Fruit fly (Drosophila melanogaster) whole organism, embryonic: ENCODE results near the gene Vha100-5.
A peak's percentile ranks its signal among the peaks of the same experiment; 100 is the strongest.

ENCODE experiments used
- Ada2b ChIP-seq: fragments of 200-800 bp; sonication (Bioruptor generic); IDR thresholded peaks from 2 replicates; pipeline ENCODE4 v1.3.6; 2022; ENCODE audit warnings: missing biosample characterization, missing genetic modification characterization
- B-H2 ChIP-seq: fragments of 200-800 bp; sonication (Bioruptor generic); optimal IDR thresholded peaks from 2 replicates; lab custom pipeline; 2018; ENCODE audit warnings: missing biosample characterization, mild to moderate bottlenecking, missing genetic modification characterization
- BEAF-32 ChIP-seq: fragments of 200-800 bp; sonication (Bioruptor generic); optimal IDR thresholded peaks from 3 replicates; lab custom pipeline; 2017; ENCODE audit warnings: missing biosample characterization, missing genetic modification characterization, mild to moderate bottlenecking, moderate library complexity, missing genetic modification reagents
- Blimp-1 ChIP-seq: fragments of 200-800 bp; sonication (Bioruptor generic); optimal IDR thresholded peaks from 3 replicates; lab custom pipeline; 2018; ENCODE audit warnings: missing biosample characterization, missing genetic modification characterization, mild to moderate bottlenecking, moderate library complexity, missing genetic modification reagents
- C15 ChIP-seq: fragments of 200-800 bp; sonication (Bioruptor generic); IDR thresholded peaks from 3 replicates; pipeline ENCODE4 v1.3.6; 2022; ENCODE audit warnings: missing biosample characterization, missing genetic modification characterization
- CG10543 ChIP-seq: fragments of 200-800 bp; sonication (Bioruptor generic); optimal IDR thresholded peaks from 3 replicates; lab custom pipeline; 2017; ENCODE audit warnings: missing biosample characterization, mild to moderate bottlenecking, missing genetic modification characterization, moderate library complexity
- CG10654 ChIP-seq: fragments of 200-800 bp; sonication (Bioruptor generic); optimal IDR thresholded peaks from 2 replicates; lab custom pipeline; 2016; ENCODE audit warnings: missing biosample characterization, missing genetic modification characterization
- CG11695 ChIP-seq: fragments of 200-800 bp; sonication (Bioruptor generic); IDR thresholded peaks from 3 replicates; pipeline ENCODE4 v1.3.6; 2022; ENCODE audit warnings: missing biosample characterization, missing genetic modification characterization
- CG13296 ChIP-seq: fragments of 200-800 bp; sonication (Bioruptor generic); optimal IDR thresholded peaks from 3 replicates; lab custom pipeline; 2018; ENCODE audit warnings: missing biosample characterization, mild to moderate bottlenecking, missing genetic modification characterization
- CG13775 ChIP-seq: fragments of 200-800 bp; sonication (Bioruptor generic); optimal IDR thresholded peaks from 3 replicates; lab custom pipeline; 2017; ENCODE audit warnings: missing biosample characterization, mild to moderate bottlenecking, missing genetic modification characterization
- CG13894 ChIP-seq: fragments of 200-800 bp; sonication (Bioruptor generic); optimal IDR thresholded peaks from 3 replicates; lab custom pipeline; 2018; ENCODE audit warnings: missing biosample characterization, mild to moderate bottlenecking, missing genetic modification characterization, moderate library complexity
- CG17802 ChIP-seq: fragments of 200-800 bp; sonication (Bioruptor generic); optimal IDR thresholded peaks from 2 replicates; lab custom pipeline; 2018; ENCODE audit warnings: missing biosample characterization, mild to moderate bottlenecking, missing genetic modification characterization, moderate library complexity
- CG18262 ChIP-seq: fragments of 200-800 bp; optimal IDR thresholded peaks from 3 replicates; lab custom pipeline; 2019; ENCODE audit warnings: missing biosample characterization, mild to moderate bottlenecking, missing genetic modification characterization, moderate library complexity
- CG18764 ChIP-seq: fragments of 200-800 bp; sonication (Bioruptor generic); optimal IDR thresholded peaks from 3 replicates; lab custom pipeline; 2016; ENCODE audit warnings: missing biosample characterization, missing genetic modification characterization
- CG2116 ChIP-seq: fragments of 200-800 bp; sonication (Bioruptor generic); optimal IDR thresholded peaks from 3 replicates; lab custom pipeline; 2018; ENCODE audit warnings: missing biosample characterization, mild to moderate bottlenecking, missing genetic modification characterization
- CG31388 ChIP-seq: fragments of 200-800 bp; sonication (Bioruptor generic); optimal IDR thresholded peaks from 2 replicates; lab custom pipeline; 2016; ENCODE audit warnings: missing biosample characterization, missing genetic modification characterization
- CG34376 ChIP-seq: fragments of 200-800 bp; sonication (Bioruptor generic); optimal IDR thresholded peaks from 2 replicates; lab custom pipeline; 2018; ENCODE audit warnings: missing biosample characterization, mild to moderate bottlenecking, missing genetic modification characterization
- CG3838 ChIP-seq: fragments of 200-800 bp; sonication (Bioruptor generic); optimal IDR thresholded peaks from 3 replicates; lab custom pipeline; 2016; ENCODE audit warnings: missing biosample characterization, missing genetic modification characterization
- CG6175 ChIP-seq: fragments of 200-800 bp; sonication (Bioruptor generic); IDR thresholded peaks from 3 replicates; pipeline ENCODE4 v1.3.6; 2022; ENCODE audit warnings: missing biosample characterization, missing genetic modification characterization
- Eip74EF ChIP-seq, 2 experiments: fragments of 200-800 bp in 1 of 2; fragments of >200 bp in 1 of 2; sonication (Bioruptor generic) in 1 of 2; optimal IDR thresholded peaks; 2 replicates each; lab custom pipeline; 2017 to 2019; ENCODE audit warnings: missing biosample characterization in 2 of 2, missing genetic modification characterization in 2 of 2, mild to moderate bottlenecking in 1 of 2, moderate library complexity in 1 of 2
- GATAe ChIP-seq: fragments of 200-800 bp; sonication (Bioruptor generic); conservative IDR thresholded peaks from 2 replicates; pipeline ENCODE4 v1.3.6; 2022; ENCODE audit warnings: missing biosample characterization, missing genetic modification characterization
- Hmr ChIP-seq: fragments of 200-800 bp; sonication (Bioruptor generic); optimal IDR thresholded peaks from 3 replicates; lab custom pipeline; 2017; ENCODE audit warnings: mild to moderate bottlenecking, missing biosample characterization, missing genetic modification reagents, missing genetic modification characterization
- Hmx ChIP-seq: fragments of 200-800 bp; sonication (Bioruptor generic); optimal IDR thresholded peaks from 2 replicates; lab custom pipeline; 2016; ENCODE audit warnings: missing biosample characterization, missing genetic modification characterization
- Lim3 ChIP-seq: fragments of 200-800 bp; sonication (Bioruptor generic); IDR thresholded peaks from 2 replicates; pipeline ENCODE4 v1.3.6; 2022; ENCODE audit warnings: missing biosample characterization, missing genetic modification characterization
- Med ChIP-seq: fragments of 200-800 bp; sonication (Bioruptor generic); peaks from one replicate; lab custom pipeline; 2016; ENCODE audit warnings: missing biosample characterization, missing genetic modification characterization, mild to moderate bottlenecking, inconsistent platforms, moderate library complexity
- Myb ChIP-seq: fragments of 200-800 bp; sonication (Bioruptor generic); optimal IDR thresholded peaks from 2 replicates; lab custom pipeline; 2016; ENCODE audit warnings: missing biosample characterization, missing genetic modification characterization
- NC2β ChIP-seq: fragments of 200-800 bp; sonication (Bioruptor generic); optimal IDR thresholded peaks from 2 replicates; lab custom pipeline; 2016; ENCODE audit warnings: missing biosample characterization, missing genetic modification characterization
- Poxn ChIP-seq: fragments of 200-800 bp; sonication (Bioruptor generic); IDR thresholded peaks from 2 replicates; pipeline ENCODE4 v1.3.6; 2022; ENCODE audit warnings: missing biosample characterization, missing genetic modification characterization
- Sox100B ChIP-seq: fragments of 200-800 bp; sonication (Bioruptor generic); optimal IDR thresholded peaks from 3 replicates; lab custom pipeline; 2018; ENCODE audit warnings: missing biosample characterization, mild to moderate bottlenecking, missing genetic modification characterization
- Vsx1 ChIP-seq: fragments of 200-800 bp; sonication (Bioruptor generic); optimal IDR thresholded peaks from 2 replicates; lab custom pipeline; 2017; ENCODE audit warnings: missing biosample characterization, mild to moderate bottlenecking, missing genetic modification characterization, missing genetic modification reagents
- bbx ChIP-seq: fragments of 200-800 bp; sonication (Bioruptor generic); IDR thresholded peaks from 2 replicates; pipeline ENCODE4 v1.3.6; 2022; ENCODE audit warnings: missing biosample characterization, missing genetic modification characterization; ENCODE audit not compliant: partially characterized antibody
- cad ChIP-seq: fragments of >200 bp; optimal IDR thresholded peaks from 2 replicates; lab custom pipeline; 2017; ENCODE audit warnings: missing biosample characterization, missing genetic modification characterization
- cwo ChIP-seq: fragments of 200-800 bp; sonication (Bioruptor generic); optimal IDR thresholded peaks from 3 replicates; lab custom pipeline; 2017; ENCODE audit warnings: missing biosample characterization, missing genetic modification characterization, mild to moderate bottlenecking, moderate library complexity, missing genetic modification reagents
- exex ChIP-seq: fragments of 200-800 bp; sonication (Bioruptor generic); optimal IDR thresholded peaks from 4 replicates; lab custom pipeline; 2018; ENCODE audit warnings: missing biosample characterization, mild to moderate bottlenecking, missing genetic modification characterization, moderate library complexity
- grn ChIP-seq: fragments of 200-800 bp; sonication (Bioruptor generic); optimal IDR thresholded peaks from 3 replicates; lab custom pipeline; 2017; ENCODE audit warnings: missing biosample characterization, missing genetic modification characterization
- inv ChIP-seq: fragments of 200-800 bp; sonication (Bioruptor generic); IDR thresholded peaks from 2 replicates; pipeline ENCODE4 v1.3.6; 2022; ENCODE audit warnings: missing biosample characterization, missing genetic modification characterization; ENCODE audit not compliant: partially characterized antibody
- kah ChIP-seq: fragments of 200-800 bp; sonication (Bioruptor generic); optimal IDR thresholded peaks from 2 replicates; lab custom pipeline; 2018; ENCODE audit warnings: missing biosample characterization, mild to moderate bottlenecking, missing genetic modification characterization
- klu ChIP-seq: fragments of 200-800 bp; sonication (Bioruptor generic); IDR thresholded peaks from 2 replicates; pipeline ENCODE4 v1.3.6; 2022; ENCODE audit warnings: missing biosample characterization, missing genetic modification characterization
- lab ChIP-seq: fragments of 200-800 bp; sonication (Bioruptor generic); optimal IDR thresholded peaks from 3 replicates; lab custom pipeline; 2017; ENCODE audit warnings: missing biosample characterization, missing genetic modification characterization, mild to moderate bottlenecking, moderate library complexity, missing genetic modification reagents
- mirr ChIP-seq: fragments of 200-800 bp; sonication (Bioruptor generic); optimal IDR thresholded peaks from 3 replicates; lab custom pipeline; 2018; ENCODE audit warnings: missing biosample characterization, mild to moderate bottlenecking, missing genetic modification characterization
- odd ChIP-seq: fragments of 200-800 bp; sonication (Bioruptor generic); optimal IDR thresholded peaks from 2 replicates; lab custom pipeline; 2017; ENCODE audit warnings: missing biosample characterization, mild to moderate bottlenecking, missing genetic modification characterization
- onecut ChIP-seq: fragments of 200-800 bp; sonication (Bioruptor generic); IDR thresholded peaks from 2 replicates; pipeline ENCODE4 v1.3.6; 2022; ENCODE audit warnings: missing biosample characterization, missing genetic modification characterization
- psq ChIP-seq: fragments of 200-800 bp; sonication (Bioruptor generic); optimal IDR thresholded peaks from 2 replicates; lab custom pipeline; 2017; ENCODE audit warnings: missing biosample characterization, missing genetic modification characterization
- row ChIP-seq: fragments of 200-800 bp; sonication (Bioruptor generic); IDR thresholded peaks from 3 replicates; pipeline ENCODE4 v1.3.6; 2022; ENCODE audit warnings: missing biosample characterization, missing genetic modification characterization
- salm ChIP-seq: fragments of 200-800 bp; sonication (Bioruptor generic); optimal IDR thresholded peaks from 2 replicates; lab custom pipeline; 2018; ENCODE audit warnings: missing biosample characterization, mild to moderate bottlenecking, missing genetic modification characterization
- scrt ChIP-seq: fragments of 200-800 bp; sonication (Bioruptor generic); optimal IDR thresholded peaks from 2 replicates; lab custom pipeline; 2018; ENCODE audit warnings: missing biosample characterization, mild to moderate bottlenecking, missing genetic modification characterization, moderate library complexity
- seq ChIP-seq: fragments of 200-800 bp; sonication (Bioruptor generic); IDR thresholded peaks from 2 replicates; pipeline ENCODE4 v1.3.6; 2022; ENCODE audit warnings: missing biosample characterization, missing genetic modification characterization
- shn ChIP-seq: fragments of 200-800 bp; sonication (Bioruptor generic); optimal IDR thresholded peaks from 3 replicates; lab custom pipeline; 2016; ENCODE audit warnings: missing biosample characterization, missing genetic modification characterization
- stc ChIP-seq: fragments of 200-800 bp; sonication (Bioruptor generic); IDR thresholded peaks from 2 replicates; pipeline ENCODE4 v1.3.6; 2022; ENCODE audit warnings: missing biosample characterization, missing genetic modification characterization
- sug ChIP-seq: fragments of 200-800 bp; optimal IDR thresholded peaks from 2 replicates; lab custom pipeline; 2019; ENCODE audit warnings: missing biosample characterization, mild to moderate bottlenecking, missing genetic modification characterization, moderate library complexity
- unpg ChIP-seq: fragments of 200-800 bp; sonication (Bioruptor generic); optimal IDR thresholded peaks from 3 replicates; lab custom pipeline; 2018; ENCODE audit warnings: missing biosample characterization, mild to moderate bottlenecking, missing genetic modification characterization, moderate library complexity

Gene Vha100-5

dm6 chr2L:11738554-11738982, at the start of gene Vha100-5:
Gene Vha100-5 (plus strand): TSS chr2L:11738948.
- TF ChIP-seq shn, result no peak
- TF ChIP-seq CG6175 (GFP tag; lab: Robert Waterston, UW), result 0 out of 3 replicates have a peak, but pooled peaks have one; percentile 28
- peak; percentile 32 for TF ChIP-seq Med (GFP tag; lab: Kevin White, UChicago)
- TF ChIP-seq CG13296 (GFP tag; lab: Kevin White, UChicago), result no peak
- TF ChIP-seq CG18764 (GFP tag; lab: Kevin White, UChicago), result no peak
- peak; percentile 17 for TF ChIP-seq CG10543 (GFP tag; lab: Kevin White, UChicago)
- TF ChIP-seq mirr, result peak; percentile 83
- no peak for TF ChIP-seq Sox100B (GFP tag; lab: Kevin White, UChicago)
- no peak for TF ChIP-seq unpg (GFP tag; lab: Kevin White, UChicago)
- TF ChIP-seq B-H2 (GFP tag; lab: Kevin White, UChicago), result no peak
- TF ChIP-seq klu (GFP tag; lab: Robert Waterston, UW), result no peak
- no peak for TF ChIP-seq salm
- no peak for TF ChIP-seq seq
- no peak for TF ChIP-seq bbx (GFP tag; lab: Robert Waterston, UW)
- no peak for TF ChIP-seq kah (GFP tag; lab: Kevin White, UChicago)
- TF ChIP-seq CG18262 (tag; lab: Kevin White, UChicago), result no peak
- TF ChIP-seq cwo (GFP tag; lab: Kevin White, UChicago), result peak; percentile 53
- no peak for TF ChIP-seq Ada2b (GFP tag; lab: Robert Waterston, UW)
- TF ChIP-seq CG11695 (GFP tag; lab: Robert Waterston, UW), result no peak
- TF ChIP-seq grn, result peak; percentile 72
- TF ChIP-seq C15 (GFP tag; lab: Robert Waterston, UW), result no peak
- no peak for TF ChIP-seq Hmx
- TF ChIP-seq sug, result peak; percentile 72
- peak; percentile 71; the same call in 1 of the 2 replicates for TF ChIP-seq GATAe (GFP tag; lab: Robert Waterston, UW)
- no peak for TF ChIP-seq onecut (GFP tag; lab: Robert Waterston, UW)
- peak; percentile 92 for TF ChIP-seq exex (tag; lab: Kevin White, UChicago)
- TF ChIP-seq Poxn (GFP tag; lab: Robert Waterston, UW), result no peak
- TF ChIP-seq NC2β (GFP tag; lab: Kevin White, UChicago), result no peak
- TF ChIP-seq CG17802 (tag; lab: Kevin White, UChicago), result no peak
- TF ChIP-seq stc (GFP tag; lab: Robert Waterston, UW), result no peak
- no peak for TF ChIP-seq CG2116 (GFP tag; lab: Kevin White, UChicago)
- TF ChIP-seq CG34376 (GFP tag; lab: Kevin White, UChicago), result peak; percentile 79
- no peak for TF ChIP-seq BEAF-32 (GFP tag; lab: Kevin White, UChicago)
- no peak for TF ChIP-seq psq (GFP tag; lab: Kevin White, UChicago)
- no peak for TF ChIP-seq row (GFP tag; lab: Robert Waterston, UW)
- TF ChIP-seq Lim3 (GFP tag; lab: Robert Waterston, UW), result no peak
- no peak for TF ChIP-seq CG10654 (GFP tag; lab: Kevin White, UChicago)
- TF ChIP-seq CG13775, result no peak
- TF ChIP-seq Eip74EF (GFP tag; optimal IDR thresholded peaks at IDR 0.05; lab: Kevin White, UChicago), result no peak
- TF ChIP-seq Hmr (GFP tag; lab: Kevin White, UChicago), result peak; percentile 0
- TF ChIP-seq cad (GFP tag; lab: Kevin White, UChicago), result no peak
- no peak for TF ChIP-seq scrt (GFP tag; lab: Kevin White, UChicago)
- TF ChIP-seq Blimp-1 (GFP tag; lab: Kevin White, UChicago), result no peak
- TF ChIP-seq lab (GFP tag; lab: Kevin White, UChicago), result peak; percentile 74
- no peak for TF ChIP-seq CG3838 (GFP tag; lab: Kevin White, UChicago)
- TF ChIP-seq Vsx1 (GFP tag; lab: Kevin White, UChicago), result peak; percentile 67
- no peak for TF ChIP-seq odd
- TF ChIP-seq CG13894 (tag; lab: Kevin White, UChicago), result no peak
- no peak for TF ChIP-seq inv
- TF ChIP-seq Myb (GFP tag; lab: Kevin White, UChicago), result no peak
- no peak for TF ChIP-seq CG31388 (GFP tag; lab: Kevin White, UChicago)
